Worm (Caenorhabditis elegans) whole organism, L1 larva: Measurements from ENCODE around the gene air-1.

Experiments used
- C04F5.9 ChIP-seq: sonication (generic microtip); optimal IDR thresholded peaks from 2 replicates; lab custom pipeline; 2016; ENCODE audit warnings: missing genetic modification characterization, missing compliant biosample characterization
- C34B4.2 ChIP-seq: sonication (generic microtip); optimal IDR thresholded peaks from 2 replicates; lab custom pipeline; 2017; ENCODE audit warnings: mild to moderate bottlenecking, missing genetic modification characterization, missing compliant biosample characterization
- alr-1 ChIP-seq: fragments of 200-800 bp; sonication (Bioruptor generic); optimal IDR thresholded peaks from 2 replicates; lab custom pipeline; 2018; ENCODE audit warnings: borderline replicate concordance, mild to moderate bottlenecking, missing genetic modification characterization, missing compliant biosample characterization
- ceh-63 ChIP-seq: fragments of 200-800 bp; sonication (Bioruptor generic); optimal IDR thresholded peaks from 2 replicates; lab custom pipeline; 2018; ENCODE audit warnings: mild to moderate bottlenecking, missing genetic modification characterization, missing compliant biosample characterization
- ceh-82 ChIP-seq, 3 experiments: fragments of 150-350 bp in 1 of 3; sonication (generic microtip) in 2 of 3; optimal IDR thresholded peaks; 2 replicates each; lab custom pipeline; 2014 to 2017; ENCODE audit warnings: missing biosample characterization in 3 of 3, missing genetic modification characterization in 3 of 3
- dpl-1 ChIP-seq, 3 experiments: fragments of 150-350 bp in 2 of 3; sonication (generic microtip) in 1 of 3; optimal IDR thresholded peaks; 2 replicates each; lab custom pipeline; 2014 to 2017; ENCODE audit warnings: missing biosample characterization in 3 of 3, missing genetic modification characterization in 3 of 3, missing genetic modification reagents in 3 of 3
- dsc-1 ChIP-seq: sonication (generic microtip); optimal IDR thresholded peaks from 2 replicates; lab custom pipeline; 2016; ENCODE audit warnings: mild to moderate bottlenecking, missing genetic modification characterization, missing compliant biosample characterization
- egl-13 ChIP-seq: sonication (generic microtip); optimal IDR thresholded peaks from 2 replicates; lab custom pipeline; 2016; ENCODE audit warnings: missing genotype, missing genetic modification reagents, missing genetic modification characterization, missing compliant biosample characterization
- elt-2 ChIP-seq: sonication (generic microtip); optimal IDR thresholded peaks from 2 replicates; lab custom pipeline; 2016; ENCODE audit warnings: missing genetic modification characterization, mild to moderate bottlenecking, inconsistent platforms, missing compliant biosample characterization, missing genetic modification reagents
- fkh-8 ChIP-seq: sonication (generic microtip); optimal IDR thresholded peaks from 2 replicates; lab custom pipeline; 2016; ENCODE audit warnings: mild to moderate bottlenecking, missing genetic modification characterization, missing compliant biosample characterization
- hlh-4 ChIP-seq: sonication (generic microtip); optimal IDR thresholded peaks from 2 replicates; lab custom pipeline; 2016; ENCODE audit warnings: mild to moderate bottlenecking, missing genetic modification characterization, missing compliant biosample characterization
- hpl-2 ChIP-seq: fragments of 150-350 bp; optimal IDR thresholded peaks from 2 replicates; lab custom pipeline; 2014; ENCODE audit warnings: missing biosample characterization, missing genetic modification reagents, missing genetic modification characterization
- lin-13 ChIP-seq: fragments of 150-350 bp; optimal IDR thresholded peaks from 2 replicates; lab custom pipeline; 2014; ENCODE audit warnings: missing biosample characterization, missing genetic modification reagents, missing genetic modification characterization
- lin-14 ChIP-seq: fragments of 200-800 bp; sonication (Bioruptor generic); optimal IDR thresholded peaks from 2 replicates; lab custom pipeline; 2018; ENCODE audit warnings: mild to moderate bottlenecking, missing genetic modification characterization, moderate library complexity, missing compliant biosample characterization
- lin-15B ChIP-seq: fragments of 150-350 bp; sonication (generic microtip); optimal IDR thresholded peaks from 3 replicates; lab custom pipeline; 2014; ENCODE audit warnings: missing biosample characterization, missing genetic modification characterization
- lin-35 ChIP-seq, 2 experiments: fragments of 150-350 bp; optimal IDR thresholded peaks; 2 replicates each; lab custom pipeline; 2014; ENCODE audit warnings: missing biosample characterization in 2 of 2, missing genetic modification characterization in 2 of 2, missing genetic modification reagents in 2 of 2
- lsy-2 ChIP-seq, 2 experiments: fragments of 150-350 bp; optimal IDR thresholded peaks; 2 replicates each; lab custom pipeline; 2014; ENCODE audit warnings: missing biosample characterization in 2 of 2, missing genetic modification characterization in 2 of 2
- mep-1 ChIP-seq: fragments of 150-350 bp; optimal IDR thresholded peaks from 2 replicates; lab custom pipeline; 2014; ENCODE audit warnings: missing biosample characterization, missing genetic modification characterization
- nhr-11 ChIP-seq: fragments of 150-350 bp; optimal IDR thresholded peaks from 2 replicates; lab custom pipeline; 2014; ENCODE audit warnings: missing biosample characterization, missing genetic modification characterization
- nhr-20 ChIP-seq: sonication (generic microtip); optimal IDR thresholded peaks from 2 replicates; lab custom pipeline; 2016; ENCODE audit warnings: mild to moderate bottlenecking, missing genetic modification characterization, missing compliant biosample characterization
- nhr-47 ChIP-seq: sonication (generic microtip); optimal IDR thresholded peaks from 2 replicates; lab custom pipeline; 2016; ENCODE audit warnings: mild to moderate bottlenecking, missing genetic modification characterization, moderate library complexity, missing compliant biosample characterization
- nhr-71 ChIP-seq: sonication (generic microtip); optimal IDR thresholded peaks from 2 replicates; lab custom pipeline; 2016; ENCODE audit warnings: mild to moderate bottlenecking, missing genetic modification characterization, moderate library complexity, missing compliant biosample characterization
- nhr-76 ChIP-seq: sonication (generic microtip); optimal IDR thresholded peaks from 2 replicates; lab custom pipeline; 2017; ENCODE audit warnings: missing biosample characterization, missing genetic modification characterization
- nhr-85 ChIP-seq: sonication (generic microtip); peaks from one replicate; lab custom pipeline; 2016; ENCODE audit warnings: missing genetic modification characterization, inconsistent platforms, missing compliant biosample characterization
- pag-3 ChIP-seq: sonication (generic microtip); optimal IDR thresholded peaks from 2 replicates; lab custom pipeline; 2017; ENCODE audit warnings: missing genetic modification characterization, mild to moderate bottlenecking, missing compliant biosample characterization, antibody characterized with exemption, borderline replicate concordance; ENCODE audit not compliant: insufficient read depth
- pax-3 ChIP-seq: fragments of 200-800 bp; sonication (Bioruptor generic); optimal IDR thresholded peaks from 2 replicates; lab custom pipeline; 2018; ENCODE audit warnings: mild to moderate bottlenecking, missing genetic modification characterization, moderate library complexity, missing compliant biosample characterization
- snpc-4 ChIP-seq: fragments of 150-350 bp; optimal IDR thresholded peaks from 2 replicates; lab custom pipeline; 2014; ENCODE audit warnings: missing biosample characterization, missing genetic modification characterization
- sox-4 ChIP-seq: sonication (generic microtip); optimal IDR thresholded peaks from 2 replicates; lab custom pipeline; 2016; ENCODE audit warnings: missing genetic modification characterization, missing compliant biosample characterization
- swsn-7 ChIP-seq: sonication (generic microtip); optimal IDR thresholded peaks from 2 replicates; lab custom pipeline; 2016; ENCODE audit warnings: missing genetic modification characterization, missing compliant biosample characterization
- unc-62 ChIP-seq: fragments of 150-350 bp; optimal IDR thresholded peaks from 2 replicates; lab custom pipeline; 2014; ENCODE audit warnings: missing biosample characterization, missing genetic modification reagents, missing genetic modification characterization
- unc-86 ChIP-seq: sonication (generic microtip); optimal IDR thresholded peaks from 2 replicates; lab custom pipeline; 2016; ENCODE audit warnings: missing genetic modification characterization, missing compliant biosample characterization
- vab-15 ChIP-seq: sonication (generic microtip); optimal IDR thresholded peaks from 2 replicates; lab custom pipeline; 2017; ENCODE audit warnings: missing genotype, mild to moderate bottlenecking, missing genetic modification characterization, missing compliant biosample characterization
- xbp-1 ChIP-seq: sonication (generic microtip); optimal IDR thresholded peaks from 2 replicates; lab custom pipeline; 2016; ENCODE audit warnings: missing genetic modification characterization, missing compliant biosample characterization
- ztf-11 ChIP-seq, 2 experiments: sonication (generic microtip); optimal IDR thresholded peaks; 2 replicates each; lab custom pipeline; 2016 to 2017; ENCODE audit warnings: missing genetic modification characterization in 2 of 2, missing biosample characterization in 1 of 2, missing compliant biosample characterization in 1 of 2
- ztf-4 ChIP-seq: fragments of 150-350 bp; optimal IDR thresholded peaks from 2 replicates; lab custom pipeline; 2014; ENCODE audit warnings: missing biosample characterization, missing genetic modification characterization

air-1 gene

ce11 chrV:8210527-8210926, 10.8 kb upstream of the air-1 start:
- TF ChIP-seq C04F5.9 (tag; lab: Kevin White, UChicago) (no peak), dpl-1 (GFP tag; optimal IDR thresholded peaks at IDR 0.05; lab: Kevin White, UChicago) (no peak), nhr-85 (tag; lab: Kevin White, UChicago) (no peak), lin-14 (peak; percentile 42), ztf-11 (tag; optimal IDR thresholded peaks at IDR 0.05; lab: Kevin White, UChicago) (no peak), snpc-4 (tag; lab: Kevin White, UChicago) (no peak), swsn-7 (no peak)

ce11 chrV:8211993-8212392, 9.3 kb upstream of the air-1 start:
- TF ChIP-seq lin-13 (GFP tag; lab: Kevin White, UChicago) (no peak), nhr-76 (no peak), xbp-1 (tag; lab: Kevin White, UChicago) (peak; percentile 11), ceh-82 (tag; optimal IDR thresholded peaks at IDR 0.05; lab: Kevin White, UChicago) (no peak), nhr-85 (tag; lab: Kevin White, UChicago) (peak; percentile 47), ztf-11 (tag; optimal IDR thresholded peaks at IDR 0.05; lab: Kevin White, UChicago) (no peak), nhr-20 (tag; lab: Kevin White, UChicago) (peak; percentile 22), unc-86 (tag; lab: Kevin White, UChicago) (peak; percentile 30), nhr-47 (tag; lab: Kevin White, UChicago) (peak; percentile 78), pax-3 (tag; lab: Kevin White, UChicago) (peak; percentile 31), fkh-8 (tag; lab: Kevin White, UChicago) (peak; percentile 81), hlh-4 (peak; percentile 62), swsn-7 (peak; percentile 26), ztf-4 (tag; lab: Kevin White, UChicago) (peak; percentile 33), nhr-71 (tag; lab: Kevin White, UChicago) (peak; percentile 82), egl-13 (tag; lab: Kevin White, UChicago) (peak; percentile 52), lsy-2 (tag; optimal IDR thresholded peaks at IDR 0.05; lab: Kevin White, UChicago) (peak; percentile 11 to 32), sox-4 (peak; percentile 90), nhr-11 (tag; lab: Kevin White, UChicago) (peak; percentile 17), dsc-1 (peak; percentile 92), vab-15 (tag; lab: Kevin White, UChicago) (no peak), hpl-2 (GFP tag; lab: Kevin White, UChicago) (no peak), lin-14 (peak; percentile 78)

ce11 chrV:8212816-8213215, 8.5 kb upstream of the air-1 start:
- TF ChIP-seq alr-1 (tag; lab: Kevin White, UChicago) (no peak), elt-2 (tag; lab: Kevin White, UChicago) (peak; percentile 67), lin-35 (GFP tag; optimal IDR thresholded peaks at IDR 0.05; lab: Kevin White, UChicago) (peak in 1 of 2 experiments; percentile 10), pag-3 (tag; lab: Kevin White, UChicago) (no peak), ceh-82 (tag; optimal IDR thresholded peaks at IDR 0.05; lab: Kevin White, UChicago) (no peak), hpl-2 (GFP tag; lab: Kevin White, UChicago) (no peak)

ce11 chrV:8213868-8214267, 7.4 kb upstream of the air-1 start, which contains the start of gene K07C11.7:
TSS of gene K07C11.7 (minus strand) at chrV:8213968.
- TF ChIP-seq ceh-63 (GFP tag; lab: Kevin White, UChicago) (no peak), nhr-47 (tag; lab: Kevin White, UChicago) (no peak), C34B4.2 (tag; lab: Kevin White, UChicago) (no peak)

- no peak for TF ChIP-seq mep-1
- no peak for TF ChIP-seq sox-4
- no peak for TF ChIP-seq ztf-4 (tag; lab: Kevin White, UChicago)
- TF ChIP-seq lin-15B (tag; lab: Kevin White, UChicago): no peak
- no peak for TF ChIP-seq hlh-4
- TF ChIP-seq unc-62: no peak
- no peak for TF ChIP-seq nhr-47 (tag; lab: Kevin White, UChicago)
- peak in 1 of 2 experiments; percentile 5 for TF ChIP-seq lsy-2 (tag; optimal IDR thresholded peaks at IDR 0.05; lab: Kevin White, UChicago)
- TF ChIP-seq lin-14: peak; percentile 49
These were observed 6.1 kb upstream of the air-1 start for ce11 chrV:8215158-8215557.
